Worm (Caenorhabditis elegans) whole organism, L1 larva: ENCODE measurements around the gene kin-29.

ENCODE experiments used
- C04F5.9 ChIP-seq: sonication (generic microtip); optimal IDR thresholded peaks from 2 replicates; lab custom pipeline; 2016; ENCODE audit warnings: missing genetic modification characterization, missing compliant biosample characterization
- Y116A8C.19 ChIP-seq: sonication (generic microtip); optimal IDR thresholded peaks from 2 replicates; lab custom pipeline; 2016; ENCODE audit warnings: missing compliant biosample characterization, missing genetic modification characterization, borderline replicate concordance
- aly-2 ChIP-seq: fragments of 150-350 bp; optimal IDR thresholded peaks from 2 replicates; lab custom pipeline; 2014; ENCODE audit warnings: missing biosample characterization, missing genetic modification characterization
- ama-1 ChIP-seq: fragments of 150-350 bp; optimal IDR thresholded peaks from 2 replicates; lab custom pipeline; 2014
- blmp-1 ChIP-seq: fragments of 150-350 bp; optimal IDR thresholded peaks from 2 replicates; lab custom pipeline; 2014; ENCODE audit warnings: missing biosample characterization, missing genetic modification characterization
- ceh-82 ChIP-seq, 3 experiments: fragments of 150-350 bp in 1 of 3; sonication (generic microtip) in 2 of 3; optimal IDR thresholded peaks; 2 replicates each; lab custom pipeline; 2014 to 2017; ENCODE audit warnings: missing biosample characterization in 3 of 3, missing genetic modification characterization in 3 of 3
- ceh-88 ChIP-seq: fragments of 200-800 bp; sonication (Bioruptor generic); IDR thresholded peaks from 2 replicates; pipeline ENCODE4 v1.3.6; 2022; ENCODE audit warnings: missing genetic modification characterization, missing compliant biosample characterization
- ceh-90 ChIP-seq: sonication (generic microtip); optimal IDR thresholded peaks from 2 replicates; lab custom pipeline; 2016; ENCODE audit warnings: missing genetic modification characterization, missing compliant biosample characterization
- ces-1 ChIP-seq: fragments of 150-350 bp; optimal IDR thresholded peaks from 2 replicates; lab custom pipeline; 2014; ENCODE audit warnings: missing biosample characterization, missing genetic modification reagents, missing genetic modification characterization
- dpl-1 ChIP-seq, 3 experiments: fragments of 150-350 bp in 2 of 3; sonication (generic microtip) in 1 of 3; optimal IDR thresholded peaks; 2 replicates each; lab custom pipeline; 2014 to 2017; ENCODE audit warnings: missing biosample characterization in 3 of 3, missing genetic modification characterization in 3 of 3, missing genetic modification reagents in 3 of 3
- dsc-1 ChIP-seq: sonication (generic microtip); optimal IDR thresholded peaks from 2 replicates; lab custom pipeline; 2016; ENCODE audit warnings: mild to moderate bottlenecking, missing genetic modification characterization, missing compliant biosample characterization
- efl-1 ChIP-seq, 4 experiments: fragments of 150-350 bp; optimal IDR thresholded peaks in 3 of 4; peaks in 1 of 4; 1 replicate in 1 of 4; 2 replicates in 3 of 4; lab custom pipeline; 2014; ENCODE audit warnings: missing biosample characterization in 2 of 4, missing genetic modification characterization in 2 of 4, missing genetic modification reagents in 2 of 4
- egl-13 ChIP-seq: sonication (generic microtip); optimal IDR thresholded peaks from 2 replicates; lab custom pipeline; 2016; ENCODE audit warnings: missing genotype, missing genetic modification reagents, missing genetic modification characterization, missing compliant biosample characterization
- egl-27 ChIP-seq, 2 experiments: fragments of 150-350 bp in 1 of 2; sonication (generic microtip); optimal IDR thresholded peaks; 3 replicates each; lab custom pipeline; 2017 to 2018; ENCODE audit warnings: missing biosample characterization in 2 of 2, missing genetic modification characterization in 2 of 2, missing genetic modification reagents in 2 of 2
- elt-2 ChIP-seq: sonication (generic microtip); optimal IDR thresholded peaks from 2 replicates; lab custom pipeline; 2016; ENCODE audit warnings: missing genetic modification characterization, mild to moderate bottlenecking, inconsistent platforms, missing compliant biosample characterization, missing genetic modification reagents
- elt-3 ChIP-seq, 6 experiments: fragments of 150-350 bp in 1 of 6; sonication (generic microtip); optimal IDR thresholded peaks; 2 replicates each; lab custom pipeline; 2017 to 2018; ENCODE audit warnings: missing biosample characterization in 6 of 6, missing genetic modification characterization in 6 of 6, inconsistent platforms in 1 of 6
- ets-5 ChIP-seq: fragments of 200-800 bp; sonication (Bioruptor generic); IDR thresholded peaks from 2 replicates; pipeline ENCODE4 v1.3.6; 2022; ENCODE audit warnings: missing genetic modification characterization, missing compliant biosample characterization
- fkh-8 ChIP-seq: sonication (generic microtip); optimal IDR thresholded peaks from 2 replicates; lab custom pipeline; 2016; ENCODE audit warnings: mild to moderate bottlenecking, missing genetic modification characterization, missing compliant biosample characterization
- fos-1 ChIP-seq: fragments of 150-350 bp; optimal IDR thresholded peaks from 2 replicates; lab custom pipeline; 2014; ENCODE audit warnings: missing biosample characterization, missing genetic modification characterization
- grh-1 ChIP-seq: fragments of 200-800 bp; sonication (Bioruptor generic); IDR thresholded peaks from 2 replicates; pipeline ENCODE4 v1.3.6; 2022; ENCODE audit warnings: missing genetic modification reagents, missing genetic modification characterization, missing compliant biosample characterization
- hlh-17 ChIP-seq: fragments of 200-800 bp; sonication (Bioruptor generic); optimal IDR thresholded peaks from 2 replicates; lab custom pipeline; 2018; ENCODE audit warnings: missing genetic modification characterization, mild to moderate bottlenecking, missing compliant biosample characterization, moderate library complexity, borderline replicate concordance
- irx-1 ChIP-seq: sonication (generic microtip); optimal IDR thresholded peaks from 2 replicates; lab custom pipeline; 2016; ENCODE audit warnings: missing genetic modification characterization, missing compliant biosample characterization
- lin-13 ChIP-seq: fragments of 150-350 bp; optimal IDR thresholded peaks from 2 replicates; lab custom pipeline; 2014; ENCODE audit warnings: missing biosample characterization, missing genetic modification reagents, missing genetic modification characterization
- lin-35 ChIP-seq, 2 experiments: fragments of 150-350 bp; optimal IDR thresholded peaks; 2 replicates each; lab custom pipeline; 2014; ENCODE audit warnings: missing biosample characterization in 2 of 2, missing genetic modification characterization in 2 of 2, missing genetic modification reagents in 2 of 2
- lsy-2 ChIP-seq, 2 experiments: fragments of 150-350 bp; optimal IDR thresholded peaks; 2 replicates each; lab custom pipeline; 2014; ENCODE audit warnings: missing biosample characterization in 2 of 2, missing genetic modification characterization in 2 of 2
- mep-1 ChIP-seq: fragments of 150-350 bp; optimal IDR thresholded peaks from 2 replicates; lab custom pipeline; 2014; ENCODE audit warnings: missing biosample characterization, missing genetic modification characterization
- nhr-11 ChIP-seq: fragments of 150-350 bp; optimal IDR thresholded peaks from 2 replicates; lab custom pipeline; 2014; ENCODE audit warnings: missing biosample characterization, missing genetic modification characterization
- nhr-47 ChIP-seq: sonication (generic microtip); optimal IDR thresholded peaks from 2 replicates; lab custom pipeline; 2016; ENCODE audit warnings: mild to moderate bottlenecking, missing genetic modification characterization, moderate library complexity, missing compliant biosample characterization
- nhr-71 ChIP-seq: sonication (generic microtip); optimal IDR thresholded peaks from 2 replicates; lab custom pipeline; 2016; ENCODE audit warnings: mild to moderate bottlenecking, missing genetic modification characterization, moderate library complexity, missing compliant biosample characterization
- nhr-85 ChIP-seq: sonication (generic microtip); peaks from one replicate; lab custom pipeline; 2016; ENCODE audit warnings: missing genetic modification characterization, inconsistent platforms, missing compliant biosample characterization
- pag-3 ChIP-seq: sonication (generic microtip); optimal IDR thresholded peaks from 2 replicates; lab custom pipeline; 2017; ENCODE audit warnings: missing genetic modification characterization, mild to moderate bottlenecking, missing compliant biosample characterization, antibody characterized with exemption, borderline replicate concordance; ENCODE audit not compliant: insufficient read depth
- pax-3 ChIP-seq: fragments of 200-800 bp; sonication (Bioruptor generic); optimal IDR thresholded peaks from 2 replicates; lab custom pipeline; 2018; ENCODE audit warnings: mild to moderate bottlenecking, missing genetic modification characterization, moderate library complexity, missing compliant biosample characterization
- pqm-1 ChIP-seq: sonication (generic microtip); optimal IDR thresholded peaks from 3 replicates; lab custom pipeline; 2017; ENCODE audit warnings: missing biosample characterization, missing genetic modification characterization
- snpc-4 ChIP-seq: fragments of 150-350 bp; optimal IDR thresholded peaks from 2 replicates; lab custom pipeline; 2014; ENCODE audit warnings: missing biosample characterization, missing genetic modification characterization
- tbx-2 ChIP-seq: sonication (generic microtip); optimal IDR thresholded peaks from 2 replicates; lab custom pipeline; 2016; ENCODE audit warnings: missing genetic modification characterization, missing compliant biosample characterization
- tlp-1 ChIP-seq: fragments of 150-350 bp; optimal IDR thresholded peaks from 2 replicates; lab custom pipeline; 2014; ENCODE audit warnings: missing biosample characterization, missing genetic modification characterization
- unc-130 ChIP-seq: fragments of 150-350 bp; optimal IDR thresholded peaks from 2 replicates; lab custom pipeline; 2017; ENCODE audit warnings: missing biosample characterization, missing genetic modification characterization, inconsistent platforms
- unc-30 ChIP-seq: sonication (generic microtip); optimal IDR thresholded peaks from 2 replicates; lab custom pipeline; 2017; ENCODE audit warnings: missing biosample characterization, missing genetic modification characterization
- unc-62 ChIP-seq: fragments of 150-350 bp; optimal IDR thresholded peaks from 2 replicates; lab custom pipeline; 2014; ENCODE audit warnings: missing biosample characterization, missing genetic modification reagents, missing genetic modification characterization
- unc-86 ChIP-seq: sonication (generic microtip); optimal IDR thresholded peaks from 2 replicates; lab custom pipeline; 2016; ENCODE audit warnings: missing genetic modification characterization, missing compliant biosample characterization
- unc-98 ChIP-seq: fragments of 200-800 bp; sonication (Bioruptor generic); IDR thresholded peaks from 2 replicates; pipeline ENCODE4 v1.3.6; 2022; ENCODE audit warnings: missing genetic modification characterization, missing compliant biosample characterization
- vab-15 ChIP-seq: sonication (generic microtip); optimal IDR thresholded peaks from 2 replicates; lab custom pipeline; 2017; ENCODE audit warnings: missing genotype, mild to moderate bottlenecking, missing genetic modification characterization, missing compliant biosample characterization
- xbp-1 ChIP-seq: sonication (generic microtip); optimal IDR thresholded peaks from 2 replicates; lab custom pipeline; 2016; ENCODE audit warnings: missing genetic modification characterization, missing compliant biosample characterization
- ztf-11 ChIP-seq, 2 experiments: sonication (generic microtip); optimal IDR thresholded peaks; 2 replicates each; lab custom pipeline; 2016 to 2017; ENCODE audit warnings: missing genetic modification characterization in 2 of 2, missing biosample characterization in 1 of 2, missing compliant biosample characterization in 1 of 2
- ztf-4 ChIP-seq: fragments of 150-350 bp; optimal IDR thresholded peaks from 2 replicates; lab custom pipeline; 2014; ENCODE audit warnings: missing biosample characterization, missing genetic modification characterization

Gene kin-29

DNA sequence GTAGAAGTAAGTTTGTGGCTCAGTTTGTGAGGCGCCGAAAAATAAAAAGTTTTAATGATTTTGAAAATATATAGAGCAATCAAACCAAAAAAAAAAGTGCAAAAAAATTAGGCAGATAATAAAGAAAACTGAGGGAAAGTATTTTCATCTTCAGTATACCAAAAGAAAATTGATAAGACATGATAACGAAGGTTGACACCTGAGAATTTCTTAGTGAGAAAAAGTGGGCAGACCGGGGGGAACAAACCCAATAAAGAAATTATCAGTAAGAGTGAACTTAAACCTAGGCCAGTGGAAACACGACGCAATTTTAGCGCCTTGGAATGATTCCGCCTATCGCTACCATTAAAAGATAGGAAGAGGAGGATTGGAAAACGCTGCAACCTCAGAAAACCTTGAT, 13.6 kb downstream of the kin-29 start:
- TF ChIP-seq unc-30 (no peak), lin-35 (GFP tag; optimal IDR thresholded peaks at IDR 0.05; lab: Kevin White, UChicago) (peak in 1 of 2 experiments; percentile 16), hlh-17 (GFP tag; lab: Kevin White, UChicago) (no peak), pqm-1 (tag; lab: Kevin White, UChicago) (peak; percentile 25), dpl-1 (GFP tag; optimal IDR thresholded peaks at IDR 0.05; lab: Kevin White, UChicago) (no peak), ceh-82 (tag; optimal IDR thresholded peaks at IDR 0.05; lab: Kevin White, UChicago) (no peak), xbp-1 (tag; lab: Kevin White, UChicago) (no peak), elt-3 (tag; optimal IDR thresholded peaks at IDR 0.05; lab: Kevin White, UChicago) (peak in 1 of 6 experiments; percentile 4), Y116A8C.19 (tag; lab: Kevin White, UChicago) (no peak), elt-2 (tag; lab: Kevin White, UChicago) (peak; percentile 78), blmp-1 (peak; percentile 7)

- TF ChIP-seq pqm-1 (tag; lab: Kevin White, UChicago) (no peak), ceh-90 (no peak), nhr-85 (no peak), ces-1 (no peak), C04F5.9 (no peak), nhr-11 (tag; lab: Kevin White, UChicago) (no peak), pag-3 (no peak), snpc-4 (tag; lab: Kevin White, UChicago) (no peak), dpl-1 (GFP tag; optimal IDR thresholded peaks at IDR 0.05; lab: Kevin White, UChicago) (no peak), ztf-11 (tag; optimal IDR thresholded peaks at IDR 0.05; lab: Kevin White, UChicago) (no peak)
Observed at ce11 chrX:2837477-2837876, 14.8 kb downstream of the kin-29 start.

DNA sequence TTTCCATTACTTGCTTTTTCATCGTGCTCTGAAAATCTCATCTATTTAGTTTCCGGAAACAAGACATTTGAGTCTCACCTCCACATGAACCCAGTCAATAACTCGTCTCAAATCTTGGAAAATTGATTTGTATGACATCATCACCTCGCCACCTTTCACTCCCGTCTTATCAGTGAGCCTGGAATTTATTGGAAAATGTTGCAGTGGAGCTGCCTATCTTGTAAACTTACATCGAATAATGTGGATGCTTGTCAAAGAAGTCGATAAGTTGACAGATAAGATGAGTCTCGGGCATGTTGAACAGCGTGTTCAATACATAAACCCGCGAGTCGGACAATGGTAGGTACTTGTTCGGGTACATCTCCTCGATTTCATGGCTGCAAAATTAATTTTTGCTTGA, 15.5 kb downstream of the kin-29 start:
- no peak for TF ChIP-seq ceh-90
- peak; percentile 73 for TF ChIP-seq pqm-1 (tag; lab: Kevin White, UChicago)
- TF ChIP-seq elt-2 (tag; lab: Kevin White, UChicago): peak; percentile 42
- peak; percentile 2 for TF ChIP-seq tlp-1 (tag; lab: Kevin White, UChicago)
- no peak for TF ChIP-seq efl-1 (optimal IDR thresholded peaks at IDR 0.05; lab: Kevin White, UChicago)
- TF ChIP-seq efl-1 (GFP tag; optimal IDR thresholded peaks at IDR 0.05 in 1 of 2; lab: Kevin White, UChicago): peak in 1 of 2 experiments; percentile 74
- TF ChIP-seq irx-1 (tag; lab: Kevin White, UChicago): no peak
- TF ChIP-seq nhr-71 (tag; lab: Kevin White, UChicago): no peak
- no peak for TF ChIP-seq unc-98 (GFP tag; lab: Robert Waterston, UW)

- no peak for TF ChIP-seq tbx-2
- no peak for TF ChIP-seq unc-86 (tag; lab: Kevin White, UChicago)
- TF ChIP-seq ceh-82 (tag; optimal IDR thresholded peaks at IDR 0.05; lab: Kevin White, UChicago): no peak
- TF ChIP-seq nhr-71 (tag; lab: Kevin White, UChicago): no peak
- TF ChIP-seq ztf-11 (tag; optimal IDR thresholded peaks at IDR 0.05; lab: Kevin White, UChicago): no peak
- TF ChIP-seq fkh-8 (tag; lab: Kevin White, UChicago): peak; percentile 70
- TF ChIP-seq snpc-4 (tag; lab: Kevin White, UChicago): no peak
- TF ChIP-seq ama-1 (lab: Kevin White, UChicago): no peak
- TF ChIP-seq egl-13: peak; percentile 30
- peak; percentile 55 for TF ChIP-seq pax-3 (tag; lab: Kevin White, UChicago)
- TF ChIP-seq unc-130: no peak
- no peak for TF ChIP-seq ces-1
- TF ChIP-seq nhr-85: no peak
- TF ChIP-seq pag-3: no peak
- no peak for TF ChIP-seq fos-1
- TF ChIP-seq dsc-1 (tag; lab: Kevin White, UChicago): peak; percentile 67
- no peak for TF ChIP-seq unc-62 (GFP tag; lab: Kevin White, UChicago)
- no peak for TF ChIP-seq ztf-4 (tag; lab: Kevin White, UChicago)
- no peak for TF ChIP-seq lin-13 (GFP tag; lab: Kevin White, UChicago)
- no peak for TF ChIP-seq lsy-2 (tag; optimal IDR thresholded peaks at IDR 0.05; lab: Kevin White, UChicago)
- no peak for TF ChIP-seq efl-1 (optimal IDR thresholded peaks at IDR 0.05; lab: Kevin White, UChicago)
- TF ChIP-seq efl-1 (GFP tag; optimal IDR thresholded peaks at IDR 0.05 in 1 of 2; lab: Kevin White, UChicago): peak in 1 of 2 experiments; percentile 51
- TF ChIP-seq tlp-1 (tag; lab: Kevin White, UChicago): no peak
- peak; percentile 29 for TF ChIP-seq nhr-47 (tag; lab: Kevin White, UChicago)
- no peak for TF ChIP-seq ets-5
- no peak for TF ChIP-seq egl-27 (tag; optimal IDR thresholded peaks at IDR 0.05; lab: Kevin White, UChicago)
- no peak for TF ChIP-seq ceh-88 (GFP tag; lab: Robert Waterston, UW)
- no peak for TF ChIP-seq vab-15 (tag; lab: Kevin White, UChicago)
- no peak for TF ChIP-seq aly-2 (tag; lab: Kevin White, UChicago)
- no peak for TF ChIP-seq grh-1 (GFP tag; lab: Robert Waterston, UW)
- TF ChIP-seq mep-1 (tag; lab: Kevin White, UChicago): no peak
Observed at ce11 chrX:2827702-2828182, 24.5 kb downstream of the kin-29 start, which contains the start of gene ssr-2. Gene ssr-2, minus strand, starts transcription at chrX:2827752.
